Fruit fly (Drosophila melanogaster) whole organism, pupa: ENCODE data around the gene bcd.

Source experiments
- CG10348 ChIP-seq: fragments of 200-800 bp; sonication (Bioruptor generic); IDR thresholded peaks from 2 replicates; pipeline ENCODE4 v1.3.6; 2022; ENCODE audit warnings: missing biosample characterization, missing genetic modification characterization
- CG12605 ChIP-seq: fragments of 200-800 bp; sonication (Bioruptor generic); IDR thresholded peaks from 2 replicates; pipeline ENCODE4 v1.3.6; 2022; ENCODE audit warnings: missing biosample characterization, missing genetic modification characterization
- CG13204 ChIP-seq: fragments of 200-800 bp; sonication (Bioruptor generic); optimal IDR thresholded peaks from 2 replicates; lab custom pipeline; 2018; ENCODE audit warnings: missing biosample characterization, mild to moderate bottlenecking, missing genetic modification characterization, moderate library complexity
- CG14655 ChIP-seq: fragments of 200-800 bp; sonication (Bioruptor generic); optimal IDR thresholded peaks from 3 replicates; lab custom pipeline; 2017; ENCODE audit warnings: mild to moderate bottlenecking, missing biosample characterization, missing genetic modification reagents, missing genetic modification characterization
- CG17806 ChIP-seq: fragments of 200-800 bp; sonication (Bioruptor generic); optimal IDR thresholded peaks from 2 replicates; lab custom pipeline; 2018; ENCODE audit warnings: missing biosample characterization, mild to moderate bottlenecking, missing genetic modification characterization, moderate library complexity
- CG32121 ChIP-seq: fragments of 200-800 bp; sonication (Bioruptor generic); IDR thresholded peaks from 2 replicates; pipeline ENCODE4 v1.3.6; 2022; ENCODE audit warnings: missing biosample characterization, missing genetic modification characterization
- CG34367 ChIP-seq: fragments of 200-800 bp; sonication (Bioruptor generic); optimal IDR thresholded peaks from 2 replicates; lab custom pipeline; 2018; ENCODE audit warnings: missing biosample characterization, mild to moderate bottlenecking, missing genetic modification characterization
- CG4496 ChIP-seq: fragments of 200-800 bp; sonication (Bioruptor generic); IDR thresholded peaks from 3 replicates; pipeline ENCODE4 v1.3.6; 2022; ENCODE audit warnings: missing biosample characterization, missing genetic modification characterization
- CG8159 ChIP-seq: fragments of 200-800 bp; sonication (Bioruptor generic); optimal IDR thresholded peaks from 3 replicates; lab custom pipeline; 2018; ENCODE audit warnings: missing biosample characterization, mild to moderate bottlenecking, missing genetic modification characterization, moderate library complexity
- CG8301 ChIP-seq: fragments of 200-800 bp; sonication (Bioruptor generic); optimal IDR thresholded peaks from 2 replicates; lab custom pipeline; 2018; ENCODE audit warnings: missing biosample characterization, mild to moderate bottlenecking, missing genetic modification characterization
- CG9948 ChIP-seq: fragments of 200-800 bp; sonication (Bioruptor generic); optimal IDR thresholded peaks from 2 replicates; lab custom pipeline; 2018; ENCODE audit warnings: missing biosample characterization, mild to moderate bottlenecking, missing genetic modification characterization, moderate library complexity
- D1 ChIP-seq: fragments of 200-800 bp; sonication (Bioruptor generic); optimal IDR thresholded peaks from 2 replicates; lab custom pipeline; 2018; ENCODE audit warnings: missing biosample characterization, mild to moderate bottlenecking, missing genetic modification characterization, moderate library complexity
- EcR ChIP-seq: fragments of 200-800 bp; sonication (Bioruptor generic); optimal IDR thresholded peaks from 3 replicates; lab custom pipeline; 2019; ENCODE audit warnings: missing biosample characterization, missing genetic modification characterization, mild to moderate bottlenecking, moderate library complexity, missing genetic modification reagents
- Ets98B ChIP-seq: fragments of 200-800 bp; sonication (Bioruptor generic); IDR thresholded peaks from 2 replicates; pipeline ENCODE4 v1.3.6; 2022; ENCODE audit warnings: missing biosample characterization, missing genetic modification characterization
- Pif1A ChIP-seq: fragments of 200-800 bp; sonication (Bioruptor generic); optimal IDR thresholded peaks from 3 replicates; lab custom pipeline; 2016; ENCODE audit warnings: missing biosample characterization, missing genetic modification characterization
- Pif1B ChIP-seq: fragments of 200-800 bp; sonication (Bioruptor generic); optimal IDR thresholded peaks from 3 replicates; lab custom pipeline; 2016; ENCODE audit warnings: missing biosample characterization, missing genetic modification characterization
- Snoo ChIP-seq: fragments of 200-800 bp; sonication (Bioruptor generic); optimal IDR thresholded peaks from 3 replicates; lab custom pipeline; 2017; ENCODE audit warnings: missing biosample characterization, mild to moderate bottlenecking, missing genetic modification characterization, inconsistent platforms
- fd96Ca ChIP-seq: fragments of 200-800 bp; sonication (Bioruptor generic); IDR thresholded peaks from 3 replicates; pipeline ENCODE4 v1.3.6; 2022; ENCODE audit warnings: missing biosample characterization, missing genetic modification characterization
- gl ChIP-seq: fragments of 200-800 bp; sonication (Bioruptor generic); optimal IDR thresholded peaks from 2 replicates; lab custom pipeline; 2018; ENCODE audit warnings: missing biosample characterization, mild to moderate bottlenecking, missing genetic modification characterization
- rn ChIP-seq: fragments of 200-800 bp; sonication (Bioruptor generic); IDR thresholded peaks from 2 replicates; pipeline ENCODE4 v1.3.6; 2022; ENCODE audit warnings: missing biosample characterization, missing genetic modification characterization

bcd gene

DNA sequence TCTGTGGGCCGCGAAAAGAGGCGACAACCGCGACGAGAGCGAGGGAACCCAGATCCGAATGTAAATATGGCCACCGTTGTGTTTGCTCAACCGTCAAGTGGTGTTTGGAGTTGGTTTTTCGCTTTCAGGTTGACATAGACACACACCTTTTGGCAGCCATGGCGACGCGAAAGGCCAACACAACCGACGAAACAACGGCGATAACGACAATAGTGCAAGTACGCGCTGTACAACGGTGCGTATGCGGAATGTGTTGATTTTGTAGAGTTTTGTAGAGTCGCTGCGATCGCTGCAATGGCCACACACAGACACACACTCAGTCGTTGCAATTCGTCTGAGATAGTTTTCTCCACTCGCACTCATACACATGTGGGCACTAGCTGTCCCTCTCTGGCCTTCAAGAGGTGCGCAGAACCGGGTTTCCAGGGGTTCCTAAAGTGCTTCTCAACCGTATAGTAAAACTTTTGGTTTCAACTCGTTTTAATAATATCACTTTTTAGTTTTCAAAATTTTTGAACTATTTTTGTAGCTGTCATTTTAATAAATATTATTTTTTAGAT, 17.8 kb downstream of the bcd start:
- TF ChIP-seq CG34367 (tag; lab: Kevin White, UChicago) (no peak), fd96Ca (GFP tag; lab: Robert Waterston, UW) (0 out of 3 replicates have a peak, but pooled peaks have one; percentile 53)

DNA sequence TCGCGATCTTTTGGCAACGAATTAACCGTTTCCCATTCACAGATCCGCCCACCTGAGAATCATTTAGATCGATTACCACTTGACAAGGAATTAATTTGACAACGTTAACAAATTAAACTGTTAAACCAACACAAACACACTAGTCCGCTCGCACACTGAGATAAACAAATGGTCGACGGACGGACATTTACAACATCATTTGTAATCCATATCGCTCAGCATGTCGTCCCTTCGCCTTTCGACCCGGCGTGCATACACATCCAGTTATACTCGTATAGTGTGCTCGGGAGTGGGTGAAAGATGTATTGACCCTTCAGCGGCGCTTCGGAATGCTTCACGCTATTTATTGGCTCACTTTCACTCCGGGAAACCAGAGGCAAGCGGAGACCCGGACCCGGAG, 23.5 kb downstream of the bcd start:
- no peak for TF ChIP-seq CG10348 (GFP tag; lab: Robert Waterston, UW)
- TF ChIP-seq CG12605 (GFP tag; lab: Robert Waterston, UW) = no peak
- TF ChIP-seq CG9948 (tag; lab: Kevin White, UChicago) = no peak
- TF ChIP-seq CG8301 = no peak
- TF ChIP-seq Pif1A (GFP tag; lab: Kevin White, UChicago) = no peak
- TF ChIP-seq fd96Ca (GFP tag; lab: Robert Waterston, UW) = no peak
- TF ChIP-seq Snoo = no peak
- no peak for TF ChIP-seq CG17806
- TF ChIP-seq CG4496 (GFP tag; lab: Robert Waterston, UW) = no peak
- no peak for TF ChIP-seq rn
- TF ChIP-seq Ets98B (GFP tag; lab: Robert Waterston, UW) = no peak
- TF ChIP-seq D1 (tag; lab: Kevin White, UChicago) = no peak
- TF ChIP-seq EcR (GFP tag; lab: Kevin White, UChicago) = no peak
- no peak for TF ChIP-seq CG8159 (tag; lab: Kevin White, UChicago)
- TF ChIP-seq CG13204 (GFP tag; lab: Kevin White, UChicago) = no peak
- TF ChIP-seq CG14655 (GFP tag; lab: Kevin White, UChicago) = no peak
- TF ChIP-seq CG34367 (tag; lab: Kevin White, UChicago) = no peak
- no peak for TF ChIP-seq Pif1B (GFP tag; lab: Kevin White, UChicago)
- TF ChIP-seq, all 21 proteins: peak for 0

DNA sequence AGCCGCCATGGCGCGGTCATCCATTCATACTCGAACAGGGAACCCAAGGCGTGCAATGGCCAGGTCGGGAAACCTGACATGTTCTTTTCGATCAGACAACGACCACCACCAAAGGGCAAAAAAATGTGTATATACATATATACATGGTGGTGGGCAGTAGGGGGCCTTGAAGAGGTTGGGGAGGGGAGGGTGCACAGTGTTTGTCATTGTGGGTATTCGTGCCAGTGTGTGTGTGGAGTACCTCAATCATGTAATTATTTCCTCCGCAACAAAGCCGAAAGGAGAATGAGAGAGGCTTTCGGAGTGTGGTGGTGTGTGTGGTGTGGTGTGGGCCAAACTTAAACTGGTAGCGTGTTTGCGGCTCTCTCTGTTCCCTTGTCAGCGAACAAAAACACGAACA, 33.1 kb downstream of the bcd start:
- TF ChIP-seq CG12605 (GFP tag; lab: Robert Waterston, UW) (no peak), gl (tag; lab: Kevin White, UChicago) (peak; percentile 53), CG32121 (GFP tag; lab: Robert Waterston, UW) (no peak), fd96Ca (GFP tag; lab: Robert Waterston, UW) (no peak), CG8159 (tag; lab: Kevin White, UChicago) (no peak)

- TF ChIP-seq CG4496 (GFP tag; lab: Robert Waterston, UW) (no peak), CG8159 (tag; lab: Kevin White, UChicago) (peak; percentile 34), CG9948 (tag; lab: Kevin White, UChicago) (no peak), CG10348 (GFP tag; lab: Robert Waterston, UW) (no peak), Pif1A (GFP tag; lab: Kevin White, UChicago) (peak; percentile 4), CG14655 (GFP tag; lab: Kevin White, UChicago) (peak; percentile 44)
These were observed 35.6 kb downstream of the bcd start for dm6 chr3R:6723537-6724171.

dm6 chr3R:6708858-6709257, 50.4 kb downstream of the bcd start:
- TF ChIP-seq CG14655 (GFP tag; lab: Kevin White, UChicago) (no peak), D1 (tag; lab: Kevin White, UChicago) (peak; percentile 67)

DNA sequence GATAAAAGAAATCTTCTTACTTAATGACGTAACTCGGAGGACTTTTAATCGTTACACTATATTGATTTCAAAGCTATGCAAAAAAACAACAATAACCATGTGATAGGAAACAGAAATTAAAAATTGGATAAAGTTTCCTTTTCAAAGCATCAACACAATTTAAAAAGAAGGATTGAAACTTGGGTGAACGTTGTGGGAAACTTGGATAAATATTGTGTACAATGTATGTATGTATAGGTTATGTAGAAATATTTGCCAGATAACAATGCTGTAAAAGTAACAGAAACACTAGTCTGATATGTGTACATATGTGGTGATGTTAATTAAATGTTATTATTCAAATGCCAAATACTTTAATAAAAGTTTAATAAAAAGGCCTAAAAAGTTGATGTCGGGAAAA, 52.9 kb downstream of the bcd start:
- TF ChIP-seq D1 (tag; lab: Kevin White, UChicago) (peak; percentile 64), rn (no peak)
